Fruit fly (Drosophila melanogaster): Measurements from ENCODE around the gene CG1637.

Gene CG1637

DNA sequence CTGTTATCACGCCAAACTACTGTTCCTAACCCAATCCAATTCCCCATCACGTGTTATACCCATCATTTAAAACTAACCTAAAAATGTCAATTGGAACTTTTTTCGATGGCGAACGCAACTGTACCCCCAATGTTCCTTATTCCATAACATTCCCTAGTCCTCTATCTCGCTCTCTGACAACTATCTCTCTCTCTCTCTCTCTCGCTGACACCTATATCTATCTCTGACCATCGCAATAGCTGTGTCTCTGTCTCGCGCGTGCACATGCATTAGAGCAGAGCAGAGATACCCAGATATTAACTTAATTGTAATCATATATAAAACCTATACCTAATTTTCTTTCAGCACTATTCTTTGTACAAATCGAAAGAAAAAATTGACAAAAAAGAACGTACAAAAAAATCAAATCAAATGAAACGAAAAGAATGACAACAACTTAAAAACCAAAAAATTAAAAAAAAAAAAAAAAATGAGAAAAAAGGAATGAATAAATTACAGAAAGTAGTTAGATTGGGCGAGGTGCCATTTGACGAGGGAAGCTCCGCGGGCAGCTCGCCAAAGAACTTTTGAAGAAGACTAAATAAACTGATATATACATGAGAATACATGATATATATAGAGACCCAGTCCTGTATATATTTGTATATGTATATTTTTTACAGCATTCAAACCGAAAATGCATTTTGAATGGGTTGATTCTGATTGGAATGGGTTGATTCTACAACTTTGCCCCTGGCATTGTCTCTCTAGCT is 11.9 kb downstream of the CG1637 start:
- no peak for TF ChIP-seq CG33017 (tag; optimal IDR thresholded peaks at IDR 0.05)
- peak; percentile 78 for TF ChIP-seq kay (GFP tag; ENCODE audit: borderline replicate concordance)

DNA sequence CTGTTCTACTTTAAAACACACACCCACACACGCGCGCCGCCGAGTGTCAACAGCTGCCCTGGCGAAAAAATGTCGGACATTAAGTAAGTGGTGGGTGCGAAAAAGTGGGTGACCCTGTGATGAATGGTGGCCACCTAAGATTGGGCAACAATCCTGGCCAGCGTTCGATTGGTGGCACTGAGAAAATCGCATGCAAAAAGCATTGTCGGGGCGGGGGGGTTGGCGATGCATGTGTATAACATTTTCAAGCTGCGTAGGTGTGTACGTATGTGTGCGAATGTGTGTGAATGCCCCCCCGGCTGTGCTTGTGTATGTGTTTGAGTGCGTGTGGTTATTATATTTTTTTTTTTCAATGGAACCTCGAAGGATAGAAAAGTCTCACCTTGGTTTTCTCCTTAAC is 19.8 kb downstream of the CG1637 start:
- TF ChIP-seq pad (GFP tag; optimal IDR thresholded peaks at IDR 0.05): no peak
- peak; percentile 62 for TF ChIP-seq Mnt (GFP tag; optimal IDR thresholded peaks at IDR 0.05)
- TF ChIP-seq Hr96 (GFP tag; optimal IDR thresholded peaks at IDR 0.05): no peak

dm6 chrX:10857376-10857775 is 20.3 kb downstream of the CG1637 start, which contains the start of the genes sofe and CG2186:
Gene sofe, minus strand, starts transcription at chrX:10857413.
Gene CG2186, plus strand, starts transcription at chrX:10857655.
- peak; percentile 75 for TF ChIP-seq toe (GFP tag; optimal IDR thresholded peaks at IDR 0.05)
- TF ChIP-seq Crg-1 (GFP tag; optimal IDR thresholded peaks at IDR 0.05): peak; percentile 60
- TF ChIP-seq cic (GFP tag; optimal IDR thresholded peaks at IDR 0.05): no peak
- TF ChIP-seq bab1 (GFP tag; optimal IDR thresholded peaks at IDR 0.05): peak; percentile 73
- no peak for TF ChIP-seq cnc (optimal IDR thresholded peaks at IDR 0.05)
- TF ChIP-seq ovo (GFP tag; optimal IDR thresholded peaks at IDR 0.05): peak; percentile 92
- no peak for TF ChIP-seq kay (GFP tag; ENCODE audit: borderline replicate concordance)
- TF ChIP-seq CG7045 (GFP tag; optimal IDR thresholded peaks at IDR 0.05): no peak
- peak; percentile 77 for TF ChIP-seq CG7101 (tag; optimal IDR thresholded peaks at IDR 0.05)
- TF ChIP-seq CG12768 (GFP tag; optimal IDR thresholded peaks at IDR 0.05): no peak
- TF ChIP-seq CG11617 (GFP tag; optimal IDR thresholded peaks at IDR 0.05): peak; percentile 5
- no peak for TF ChIP-seq Hr96 (GFP tag; optimal IDR thresholded peaks at IDR 0.05)
- TF ChIP-seq CG14711 (tag; optimal IDR thresholded peaks at IDR 0.05): peak; percentile 61
- peak; percentile 35 for TF ChIP-seq tj (GFP tag; optimal IDR thresholded peaks at IDR 0.05)
- peak; percentile 84 for TF ChIP-seq CG1620 (GFP tag; optimal IDR thresholded peaks at IDR 0.05)
- peak; percentile 43 for TF ChIP-seq pad (GFP tag; optimal IDR thresholded peaks at IDR 0.05)
- no peak for TF ChIP-seq CG33017 (tag; optimal IDR thresholded peaks at IDR 0.05)
- no peak for TF ChIP-seq CG5204 (GFP tag; optimal IDR thresholded peaks at IDR 0.05)
- TF ChIP-seq Clk (GFP tag; optimal IDR thresholded peaks at IDR 0.05): no peak
- TF ChIP-seq Mnt (GFP tag; optimal IDR thresholded peaks at IDR 0.05): peak; percentile 63

DNA sequence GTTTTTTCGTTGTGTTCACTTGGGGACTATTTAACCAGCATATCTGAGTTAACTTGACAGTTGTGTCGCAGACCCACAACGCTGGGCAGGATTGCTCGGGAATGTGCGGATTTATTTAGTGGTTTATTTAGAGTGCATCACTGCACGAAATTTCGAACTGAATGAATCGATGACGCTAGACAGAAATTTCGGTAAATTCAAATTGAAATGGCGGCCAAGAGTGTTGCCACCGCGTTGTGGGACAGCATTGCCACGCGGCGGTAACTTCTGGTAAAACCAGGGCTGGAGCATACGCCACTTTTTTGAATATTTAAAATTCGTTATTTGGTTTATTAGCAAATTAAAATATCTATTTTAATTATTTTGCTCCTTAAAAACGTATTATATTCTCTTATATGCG is 23.0 kb downstream of the CG1637 start, which contains the start of gene feo:
Gene feo, minus strand, starts transcription at position 184 of the 400 bp plus-strand sequence.
- TF ChIP-seq CG1620 (GFP tag; optimal IDR thresholded peaks at IDR 0.05) (no peak), ovo (GFP tag; optimal IDR thresholded peaks at IDR 0.05) (peak; percentile 35), cic (GFP tag; optimal IDR thresholded peaks at IDR 0.05) (no peak), CG7101 (tag; optimal IDR thresholded peaks at IDR 0.05) (peak; percentile 3), tj (GFP tag; optimal IDR thresholded peaks at IDR 0.05) (no peak), Mnt (GFP tag; optimal IDR thresholded peaks at IDR 0.05) (peak; percentile 14), CG14711 (tag; optimal IDR thresholded peaks at IDR 0.05) (peak; percentile 51), Crg-1 (GFP tag; optimal IDR thresholded peaks at IDR 0.05) (no peak), CG12768 (GFP tag; optimal IDR thresholded peaks at IDR 0.05) (no peak), CG5204 (GFP tag; optimal IDR thresholded peaks at IDR 0.05) (no peak), bab1 (GFP tag; optimal IDR thresholded peaks at IDR 0.05) (peak; percentile 39), cnc (optimal IDR thresholded peaks at IDR 0.05) (no peak), Clk (GFP tag; optimal IDR thresholded peaks at IDR 0.05) (no peak)

DNA sequence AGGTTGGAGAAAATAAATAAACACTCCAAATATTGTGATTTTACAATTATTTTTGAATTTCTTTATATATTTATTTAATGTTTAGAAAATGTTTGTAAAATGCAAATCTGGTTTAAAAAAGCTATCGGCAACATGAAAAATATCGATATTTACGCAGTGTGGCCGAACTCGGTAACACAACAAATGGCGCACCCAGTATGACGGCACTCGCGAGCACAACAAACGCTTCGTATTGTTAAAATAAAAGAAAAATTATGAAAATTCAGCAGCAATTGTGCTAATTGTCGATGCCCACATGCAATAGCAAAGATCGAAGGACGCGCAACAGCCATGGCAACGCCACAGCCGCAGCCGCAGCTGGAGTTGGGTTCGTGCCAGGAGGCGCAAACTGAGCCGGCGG is 29.1 kb downstream of the CG1637 start, which contains the start of gene CG2202:
Gene CG2202, plus strand, starts transcription at position 193 of the 400 bp plus-strand sequence.
- TF ChIP-seq tj (GFP tag; optimal IDR thresholded peaks at IDR 0.05) (peak; percentile 10), CG14711 (tag; optimal IDR thresholded peaks at IDR 0.05) (peak; percentile 15), CG5204 (GFP tag; optimal IDR thresholded peaks at IDR 0.05) (no peak), Mnt (GFP tag; optimal IDR thresholded peaks at IDR 0.05) (peak; percentile 34), bab1 (GFP tag; optimal IDR thresholded peaks at IDR 0.05) (peak; percentile 53), Hr96 (GFP tag; optimal IDR thresholded peaks at IDR 0.05) (no peak), CG33017 (tag; optimal IDR thresholded peaks at IDR 0.05) (no peak)

- no peak for TF ChIP-seq bab1 (GFP tag; optimal IDR thresholded peaks at IDR 0.05)
- no peak for TF ChIP-seq ovo (GFP tag; optimal IDR thresholded peaks at IDR 0.05)
- TF ChIP-seq Clk (GFP tag; optimal IDR thresholded peaks at IDR 0.05): no peak
- no peak for TF ChIP-seq CG14711 (tag; optimal IDR thresholded peaks at IDR 0.05)
- no peak for TF ChIP-seq CG12768 (GFP tag; optimal IDR thresholded peaks at IDR 0.05)
- TF ChIP-seq Hr96 (GFP tag; optimal IDR thresholded peaks at IDR 0.05): no peak
- no peak for TF ChIP-seq toe (GFP tag; optimal IDR thresholded peaks at IDR 0.05)
- TF ChIP-seq CG11617 (GFP tag; optimal IDR thresholded peaks at IDR 0.05): no peak
Observed at dm6 chrX:10847447-10847846, 30.2 kb downstream of the CG1637 start.

- TF ChIP-seq cic (GFP tag; optimal IDR thresholded peaks at IDR 0.05) (no peak), CG7045 (GFP tag; optimal IDR thresholded peaks at IDR 0.05) (no peak), Clk (GFP tag; optimal IDR thresholded peaks at IDR 0.05) (no peak), toe (GFP tag; optimal IDR thresholded peaks at IDR 0.05) (no peak), CG14711 (tag; optimal IDR thresholded peaks at IDR 0.05) (no peak), Mnt (GFP tag; optimal IDR thresholded peaks at IDR 0.05) (no peak), CG11617 (GFP tag; optimal IDR thresholded peaks at IDR 0.05) (no peak), Crg-1 (GFP tag; optimal IDR thresholded peaks at IDR 0.05) (no peak), tj (GFP tag; optimal IDR thresholded peaks at IDR 0.05) (no peak), ovo (GFP tag; optimal IDR thresholded peaks at IDR 0.05) (no peak), kay (GFP tag; ENCODE audit: borderline replicate concordance) (no peak), CG5204 (GFP tag; optimal IDR thresholded peaks at IDR 0.05) (no peak), CG1620 (GFP tag; optimal IDR thresholded peaks at IDR 0.05) (no peak), bab1 (GFP tag; optimal IDR thresholded peaks at IDR 0.05) (no peak), pad (GFP tag; optimal IDR thresholded peaks at IDR 0.05) (no peak), CG33017 (tag; optimal IDR thresholded peaks at IDR 0.05) (no peak)
Observed at dm6 chrX:10847436-10847446, 30.5 kb downstream of the CG1637 start, which contains the start of gene Pgls. Gene Pgls, plus strand, starts transcription at chrX:10847438.
